Worm (Caenorhabditis elegans): Measurements from ENCODE around the gene C52E2.3.

DNA sequence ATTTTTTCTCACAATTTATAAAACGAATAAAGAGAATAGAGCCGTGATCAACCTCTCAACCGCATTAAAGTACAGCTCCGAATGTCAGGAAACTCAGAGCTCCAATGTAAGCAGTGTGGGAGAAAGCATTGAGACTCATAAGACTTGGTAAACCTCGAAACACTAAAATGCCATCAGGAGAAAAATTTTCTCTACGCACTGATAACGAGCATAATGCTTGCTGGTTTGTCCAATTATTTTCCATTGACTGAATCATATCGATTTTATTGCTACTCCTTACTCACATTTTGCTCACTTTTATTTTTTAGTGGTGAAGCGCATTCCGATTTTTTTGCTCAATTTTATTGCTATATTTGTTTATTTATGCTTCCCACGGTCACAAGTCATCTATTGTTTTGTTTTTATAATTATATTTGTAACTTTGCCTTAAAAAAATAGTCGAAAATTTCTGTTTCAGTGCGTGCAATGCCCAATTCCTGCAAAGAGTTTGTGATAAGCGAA lies 20.8 kb upstream of the C52E2.3 start, which contains the start of gene math-40:
- no peak for TF ChIP-seq irx-1 (tag; optimal IDR thresholded peaks at IDR 0.05)
- TF ChIP-seq ceh-90 (tag; optimal IDR thresholded peaks at IDR 0.05) = no peak

Data from whole organism, L1 larva.